Fruit fly (Drosophila melanogaster) Kc167 (cell line): ENCODE results near the gene CG6923.

ENCODE experiments used
- Myc ChIP-seq: fragments of >200 bp; optimal IDR thresholded peaks from 2 replicates; lab custom pipeline; 2017; ENCODE audit warnings: missing external identifiers
- Sin3A ChIP-seq: fragments of >200 bp; optimal IDR thresholded peaks from 2 replicates; lab custom pipeline; 2018; ENCODE audit warnings: missing external identifiers
- h ChIP-seq: fragments of >200 bp; optimal IDR thresholded peaks from 3 replicates; lab custom pipeline; 2018; ENCODE audit warnings: missing external identifiers
- insv ChIP-seq: fragments of >200 bp; optimal IDR thresholded peaks from 3 replicates; lab custom pipeline; 2018; ENCODE audit warnings: missing external identifiers
- psq ChIP-seq: fragments of >200 bp; optimal IDR thresholded peaks from 2 replicates; lab custom pipeline; 2017; ENCODE audit warnings: missing external identifiers
- ttk ChIP-seq: sonication (Bioruptor generic); optimal IDR thresholded peaks from 2 replicates; lab custom pipeline; 2017; ENCODE audit warnings: missing external identifiers

The CG6923 gene

DNA sequence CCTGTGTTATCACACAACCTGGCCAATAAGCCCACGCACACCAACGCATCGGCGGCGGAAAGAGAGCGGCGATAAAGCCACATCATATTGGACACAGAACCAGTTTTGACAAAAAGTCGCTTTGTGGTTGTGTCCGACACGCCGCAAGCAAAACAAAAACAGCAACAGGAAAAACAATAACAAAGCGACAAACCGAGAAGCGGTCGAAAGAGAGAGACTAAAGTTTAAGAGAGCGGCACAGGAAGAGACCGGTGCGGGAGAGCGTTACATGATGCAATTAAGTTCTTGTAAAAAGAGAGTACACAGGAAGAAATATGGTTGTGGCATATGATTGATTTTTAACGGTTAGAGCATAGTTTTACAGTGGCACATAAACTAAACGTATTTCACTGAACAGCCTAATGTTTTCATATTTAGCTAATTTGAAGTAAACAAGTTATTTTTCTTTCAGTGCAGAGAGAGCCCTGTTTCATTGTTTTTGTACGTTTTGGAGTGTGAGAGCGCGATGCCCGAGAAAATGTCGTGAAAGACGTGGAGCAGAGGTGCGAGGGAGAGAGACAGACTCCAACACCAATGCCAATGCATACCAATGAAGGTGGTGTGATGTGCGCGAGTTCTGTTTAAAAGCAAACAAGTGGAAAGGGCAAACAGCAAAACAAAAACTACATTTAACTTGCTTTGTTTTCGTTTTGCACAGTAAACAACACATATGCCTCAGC, 11.0 kb upstream of the CG6923 start:
- TF ChIP-seq ttk: no peak
- TF ChIP-seq h (lab: Kevin White, UChicago): no peak
- no peak for TF ChIP-seq psq
- TF ChIP-seq Sin3A (lab: Kevin White, UChicago): no peak
- TF ChIP-seq Myc (lab: Kevin White, UChicago): no peak
- no peak for TF ChIP-seq insv (lab: Kevin White, UChicago)

dm6 chr3R:11759971-11760370, 10.1 kb upstream of the CG6923 start:
- no peak for TF ChIP-seq Myc (lab: Kevin White, UChicago)
- TF ChIP-seq h (lab: Kevin White, UChicago): no peak
- no peak for TF ChIP-seq psq
- TF ChIP-seq ttk: no peak
- no peak for TF ChIP-seq insv (lab: Kevin White, UChicago)
- no peak for TF ChIP-seq Sin3A (lab: Kevin White, UChicago)

DNA sequence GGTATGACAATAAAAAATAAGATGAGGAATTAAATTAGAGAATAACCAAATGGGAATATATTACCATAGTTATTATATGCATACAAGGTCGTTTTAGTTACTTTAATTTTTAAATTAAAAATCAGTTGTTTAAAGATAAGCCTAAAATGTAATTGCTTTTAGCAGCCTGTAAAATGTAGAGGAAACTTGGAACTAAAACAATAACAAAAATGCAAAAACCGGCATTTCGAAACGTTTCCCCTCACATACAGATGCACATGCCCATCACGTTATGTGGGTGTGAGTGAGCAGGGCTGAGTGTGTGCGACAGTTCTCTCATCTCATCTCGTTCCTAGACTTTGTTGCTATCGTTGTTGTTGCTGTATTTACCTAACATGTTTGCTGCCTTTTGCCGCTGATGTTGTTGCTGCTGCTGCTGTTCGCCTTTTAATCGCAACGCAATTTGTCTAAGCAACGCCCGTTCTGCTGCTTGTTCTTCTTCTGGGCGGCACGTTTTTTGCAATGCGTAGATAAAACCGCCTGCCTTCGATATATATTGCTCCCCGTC, 9.4 kb upstream of the CG6923 start:
- TF ChIP-seq Myc (lab: Kevin White, UChicago): no peak

dm6 chr3R:11758507-11759184, 8.8 kb upstream of the CG6923 start:
- TF ChIP-seq Sin3A (lab: Kevin White, UChicago): no peak
- TF ChIP-seq ttk: no peak
- TF ChIP-seq h (lab: Kevin White, UChicago): no peak
- no peak for TF ChIP-seq psq
- TF ChIP-seq Myc (lab: Kevin White, UChicago): no peak
- TF ChIP-seq insv (lab: Kevin White, UChicago): no peak

DNA sequence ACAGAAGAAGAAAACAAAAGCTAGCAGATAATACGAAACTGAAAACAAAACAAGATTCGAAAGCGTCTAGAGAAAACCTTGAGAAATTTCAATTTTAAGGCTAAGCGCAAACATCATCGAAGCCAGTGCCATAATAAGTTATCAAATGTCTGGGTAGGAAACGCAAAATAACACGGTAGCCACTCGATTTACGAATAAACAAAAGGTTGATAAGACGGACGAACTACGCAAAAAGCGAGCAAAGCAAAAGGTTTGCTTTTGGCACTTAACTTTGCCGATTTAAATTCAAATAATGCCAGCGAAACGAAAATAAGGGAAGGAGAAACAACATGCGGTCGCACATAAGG, 8.3 kb upstream of the CG6923 start:
- TF ChIP-seq psq: no peak
- TF ChIP-seq Myc (lab: Kevin White, UChicago): no peak
- TF ChIP-seq Sin3A (lab: Kevin White, UChicago): no peak
- TF ChIP-seq ttk: no peak
- no peak for TF ChIP-seq h (lab: Kevin White, UChicago)
- no peak for TF ChIP-seq insv (lab: Kevin White, UChicago)

- TF ChIP-seq Myc (lab: Kevin White, UChicago) (no peak), psq (no peak), Sin3A (lab: Kevin White, UChicago) (no peak), h (lab: Kevin White, UChicago) (no peak), insv (lab: Kevin White, UChicago) (no peak), ttk (no peak)
Observed at dm6 chr3R:11757197-11757856, 7.5 kb upstream of the CG6923 start.

- TF ChIP-seq psq (no peak), Sin3A (lab: Kevin White, UChicago) (no peak), ttk (no peak), h (lab: Kevin White, UChicago) (no peak), insv (lab: Kevin White, UChicago) (no peak), Myc (lab: Kevin White, UChicago) (no peak)
Observed at dm6 chr3R:11756762-11757161, 6.9 kb upstream of the CG6923 start.

- no peak for TF ChIP-seq ttk
Observed at dm6 chr3R:11751756-11752155, 1.9 kb upstream of the CG6923 start.

DNA sequence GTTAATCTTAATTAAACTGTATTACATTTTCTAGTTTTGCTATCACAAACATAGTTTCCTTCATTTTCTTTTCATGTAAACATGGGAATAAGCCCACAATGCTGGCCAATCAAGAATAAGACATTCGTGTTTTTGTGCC, 334 bp upstream of the CG6923 start, which contains the start of gene CG43062:
Gene CG43062 (plus strand): TSS at position 40 of the 139 bp plus-strand sequence.
- no peak for TF ChIP-seq Sin3A (lab: Kevin White, UChicago)
- no peak for TF ChIP-seq Myc (lab: Kevin White, UChicago)
- TF ChIP-seq ttk: no peak
- no peak for TF ChIP-seq h (lab: Kevin White, UChicago)
- TF ChIP-seq insv (lab: Kevin White, UChicago): no peak
- TF ChIP-seq psq: no peak

dm6 chr3R:11741730-11742203, 8.1 kb downstream of the CG6923 start, which contains the start of the genes Blm and CG14722:
TSS of gene Blm (minus strand) at chr3R:11741783.
TSS of gene CG14722 (plus strand) at chr3R:11741890.
- TF ChIP-seq Sin3A (lab: Kevin White, UChicago): no peak
- TF ChIP-seq Myc (lab: Kevin White, UChicago): no peak
- TF ChIP-seq h (lab: Kevin White, UChicago): no peak
- TF ChIP-seq psq: no peak
- no peak for TF ChIP-seq ttk

DNA sequence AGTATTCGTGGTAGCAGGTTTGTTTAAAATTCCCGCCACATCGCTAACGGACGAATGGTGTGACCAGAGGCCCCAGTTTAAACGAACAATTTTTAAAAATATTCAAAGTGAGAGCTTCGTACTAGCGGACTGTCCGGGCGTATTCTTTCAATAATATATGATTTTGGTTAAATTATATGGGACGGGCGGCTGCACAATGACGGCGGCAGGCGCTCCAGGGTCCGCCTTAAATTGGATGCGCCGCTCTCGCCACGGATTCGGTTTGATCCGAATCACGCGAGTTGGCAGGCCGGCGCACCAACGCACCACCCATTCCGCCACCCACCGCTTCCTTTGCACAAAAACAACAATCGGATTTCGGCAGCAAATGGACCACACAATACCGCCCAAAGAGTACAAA, 14.5 kb downstream of the CG6923 start, which contains the start of gene CG14721:
Gene CG14721 (plus strand): TSS at position 111 of the 400 bp plus-strand sequence.
- TF ChIP-seq Myc (lab: Kevin White, UChicago) (no peak), insv (lab: Kevin White, UChicago) (no peak), psq (no peak)

DNA sequence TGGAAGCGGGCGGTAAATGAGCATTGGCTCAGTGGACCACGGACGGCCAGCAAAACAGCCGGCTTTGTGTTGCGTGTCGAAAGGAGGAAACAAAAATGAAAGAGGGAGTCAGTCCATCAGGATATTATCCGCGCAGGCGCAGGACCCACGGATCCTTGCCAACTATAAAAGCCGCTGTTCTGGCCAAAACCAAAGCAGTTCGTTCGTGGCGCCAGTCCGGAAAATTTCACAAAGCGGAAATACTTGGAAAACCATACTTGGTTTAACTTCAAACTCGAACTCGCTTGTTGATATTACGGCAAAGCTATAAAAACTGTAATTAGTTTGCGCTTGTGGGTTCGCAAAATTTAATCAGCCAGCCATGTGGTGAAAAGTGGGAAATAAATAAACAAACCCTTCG, 28.2 kb downstream of the CG6923 start, which contains the start of gene CG12594:
Gene CG12594 (plus strand): TSS at position 142 of the 400 bp plus-strand sequence.
- no peak for TF ChIP-seq psq

dm6 chr3R:11711376-11711775, 38.5 kb downstream of the CG6923 start, which contains the start of gene CG14720:
TSS of gene CG14720 (plus strand) at chr3R:11711676.
- TF ChIP-seq Myc (lab: Kevin White, UChicago): no peak
- TF ChIP-seq h (lab: Kevin White, UChicago): no peak
- no peak for TF ChIP-seq insv (lab: Kevin White, UChicago)
- no peak for TF ChIP-seq psq
- no peak for TF ChIP-seq Sin3A (lab: Kevin White, UChicago)
- no peak for TF ChIP-seq ttk
